Fruit fly (Drosophila melanogaster): ENCODE measurements around the gene Gyc89Db.

The Gyc89Db gene

DNA sequence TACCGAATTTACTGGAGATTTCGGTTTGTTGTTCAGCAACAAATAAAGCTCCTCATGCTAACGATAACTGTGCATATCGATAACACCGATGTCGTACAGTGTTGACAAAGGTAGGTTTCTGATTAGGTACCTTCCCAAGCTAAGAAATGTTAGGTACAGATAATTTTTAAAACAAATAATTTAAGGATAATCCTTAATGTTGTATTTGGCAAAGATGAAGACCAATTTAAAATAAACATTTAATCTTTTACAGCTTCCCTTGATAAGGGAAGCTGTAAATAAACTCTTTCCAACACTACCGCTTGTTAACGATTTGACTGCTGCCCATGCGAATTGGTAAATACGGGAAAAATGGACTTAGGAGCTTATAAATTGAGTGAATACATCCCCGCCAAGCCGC lies 34.0 kb upstream of the Gyc89Db start, which contains the start of the genes Ttc1 and CG14882 (continued):
- TF ChIP-seq E2f2 (GFP tag; IDR thresholded peaks at IDR 0.05) (peak; percentile 80), CG17359 (tag; optimal IDR thresholded peaks at IDR 0.05) (peak; percentile 74), eve (GFP tag; optimal IDR thresholded peaks at IDR 0.05) (no peak), Usf (GFP tag; optimal IDR thresholded peaks at IDR 0.05) (peak; percentile 43), mam (GFP tag; optimal IDR thresholded peaks at IDR 0.05) (peak; percentile 84), CG13624 (GFP tag; optimal IDR thresholded peaks at IDR 0.05) (peak; percentile 93), ato (GFP tag; IDR thresholded peaks at IDR 0.05; ENCODE audit: partially characterized antibody) (no peak; the same call in 1 of the 2 replicates), H15 (GFP tag; IDR thresholded peaks at IDR 0.05) (peak; percentile 87), luna (GFP tag; optimal IDR thresholded peaks at IDR 0.05) (peak; percentile 55), pita (GFP tag; optimal IDR thresholded peaks at IDR 0.05) (no peak), crol (GFP tag; IDR thresholded peaks at IDR 0.05) (0 out of 2 replicates have a peak, but pooled peaks have one; percentile 23), trem (tag; optimal IDR thresholded peaks at IDR 0.05) (peak; percentile 40), MTF-1 (GFP tag; optimal IDR thresholded peaks at IDR 0.05; ENCODE audit: borderline replicate concordance) (peak; percentile 27), CG6765 (GFP tag; optimal IDR thresholded peaks at IDR 0.05) (peak; percentile 58), CG10366 (GFP tag; IDR thresholded peaks at IDR 0.05) (peak; percentile 93), klu (GFP tag; IDR thresholded peaks at IDR 0.05) (peak; percentile 61), mld (GFP tag; IDR thresholded peaks at IDR 0.05; ENCODE audit: partially characterized antibody) (no peak), sens (GFP tag) (peak; percentile 98), NK7.1 (GFP tag; optimal IDR thresholded peaks at IDR 0.05) (peak; percentile 36), wdn (GFP tag; IDR thresholded peaks at IDR 0.05) (peak; percentile 84), Lhr (GFP tag; optimal IDR thresholded peaks at IDR 0.05) (peak; percentile 48), Neu2 (GFP tag; optimal IDR thresholded peaks at IDR 0.05; ENCODE audit: borderline replicate concordance) (no peak), dysf (GFP tag; IDR thresholded peaks at IDR 0.05) (peak; percentile 86), CG14965 (GFP tag; optimal IDR thresholded peaks at IDR 0.05; ENCODE audit: borderline replicate concordance) (peak; percentile 2), CG18764 (GFP tag; optimal IDR thresholded peaks at IDR 0.05) (peak; percentile 71), CG9727 (GFP tag; optimal IDR thresholded peaks at IDR 0.05) (peak; percentile 75), CkIIα-i1 (GFP tag; IDR thresholded peaks at IDR 0.05) (no peak), CG8290 (GFP tag; optimal IDR thresholded peaks at IDR 0.05) (peak; percentile 82), CG8290 (tag; optimal IDR thresholded peaks at IDR 0.05) (peak in 1 of 2 experiments; percentile 78), sim (GFP tag; IDR thresholded peaks at IDR 0.05) (peak; percentile 47; the same call in 1 of the 2 replicates), Jarid2 (GFP tag; optimal IDR thresholded peaks at IDR 0.05) (no peak), CG8089 (GFP tag; optimal IDR thresholded peaks at IDR 0.05) (peak; percentile 76), ttk (GFP tag; IDR thresholded peaks at IDR 0.05) (peak; percentile 90), Trl (optimal IDR thresholded peaks at IDR 0.05) (no peak), Trl (GFP tag; optimal IDR thresholded peaks at IDR 0.05) (peak; percentile 88), CG12236 (GFP tag; optimal IDR thresholded peaks at IDR 0.05) (peak; percentile 71), danr (GFP tag; IDR thresholded peaks at IDR 0.05) (no peak; the same call in 1 of the 2 replicates), Asciz (GFP tag; optimal IDR thresholded peaks at IDR 0.05) (no peak), da (GFP tag; optimal IDR thresholded peaks at IDR 0.05) (peak; percentile 48), nom (GFP tag; optimal IDR thresholded peaks at IDR 0.05) (peak; percentile 30), Six4 (GFP tag; optimal IDR thresholded peaks at IDR 0.05) (peak; percentile 74), CG31388 (GFP tag; optimal IDR thresholded peaks at IDR 0.05) (no peak), CG3281 (GFP tag; optimal IDR thresholded peaks at IDR 0.05) (peak; percentile 73), Pdp1 (GFP tag; optimal IDR thresholded peaks at IDR 0.05) (peak; percentile 87 to 90), CG10979 (tag; optimal IDR thresholded peaks at IDR 0.05) (peak; percentile 74), bsh (GFP tag; optimal IDR thresholded peaks at IDR 0.05) (peak; percentile 45 to 90), wek (GFP tag; optimal IDR thresholded peaks at IDR 0.05) (no peak), exex (tag; optimal IDR thresholded peaks at IDR 0.05) (no peak), hth (optimal IDR thresholded peaks at IDR 0.05) (no peak), MBD-R2 (GFP tag; IDR thresholded peaks at IDR 0.05) (peak; percentile 93), CG9876 (GFP tag; optimal IDR thresholded peaks at IDR 0.05) (peak; percentile 44), CG4730 (GFP tag; IDR thresholded peaks at IDR 0.05) (peak; percentile 47)

Data from whole organism, embryonic.